Worm (Caenorhabditis elegans): ENCODE results near the gene Y81G3A.2.

DNA sequence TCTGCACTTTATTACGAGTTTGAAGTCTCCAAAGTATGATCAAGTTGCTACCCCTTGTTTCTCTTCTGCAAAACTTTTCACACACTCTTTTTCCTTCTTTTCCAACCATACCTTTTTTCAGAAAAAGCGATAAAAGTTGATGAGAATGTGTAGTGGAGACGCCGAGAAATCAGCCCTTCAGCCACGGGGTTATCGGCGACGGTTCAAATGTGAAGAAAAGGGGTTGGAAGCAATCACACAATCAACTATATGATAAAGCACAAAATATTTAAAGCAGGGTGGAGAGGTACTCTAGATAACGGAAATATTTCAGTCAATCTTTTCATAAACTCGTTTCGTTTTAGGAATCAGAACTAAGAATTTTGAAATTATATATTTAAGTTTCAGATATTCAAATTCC is 7.6 kb upstream of the Y81G3A.2 start, which contains the start of gene F42G4.5:
- TF ChIP-seq mdl-1 (tag; optimal IDR thresholded peaks at IDR 0.05) = no peak
- no peak for TF ChIP-seq nhr-71 (tag; optimal IDR thresholded peaks at IDR 0.05)
- TF ChIP-seq hlh-17 (GFP tag; optimal IDR thresholded peaks at IDR 0.05; ENCODE audit: borderline replicate concordance) = no peak
- TF ChIP-seq snu-23 (GFP tag; optimal IDR thresholded peaks at IDR 0.05) = no peak
- no peak for TF ChIP-seq blmp-1 (tag; optimal IDR thresholded peaks at IDR 0.05)
- no peak for TF ChIP-seq nhr-90 (tag; optimal IDR thresholded peaks at IDR 0.05; ENCODE audit: poor library complexity)
- no peak for TF ChIP-seq lin-13 (GFP tag; optimal IDR thresholded peaks at IDR 0.05)
- TF ChIP-seq irx-1 (tag; optimal IDR thresholded peaks at IDR 0.05) = no peak
- no peak for TF ChIP-seq aha-1 (tag; optimal IDR thresholded peaks at IDR 0.05)
